Fruit fly (Drosophila melanogaster) whole organism, wandering third instar larva: ENCODE measurements around the gene CG10584.

ENCODE experiments used
- Abd-B ChIP-seq: fragments of >200 bp; optimal IDR thresholded peaks from 2 replicates; lab custom pipeline; 2017; ENCODE audit warnings: missing biosample characterization, missing genetic modification characterization
- CG32264 ChIP-seq: fragments of 200-800 bp; sonication (Bioruptor generic); optimal IDR thresholded peaks from 2 replicates; lab custom pipeline; 2016; ENCODE audit warnings: missing biosample characterization, missing genetic modification characterization
- CrebA ChIP-seq: fragments of 200-800 bp; sonication (Bioruptor generic); optimal IDR thresholded peaks from 2 replicates; lab custom pipeline; 2016; ENCODE audit warnings: missing biosample characterization, mild to moderate bottlenecking, missing genetic modification characterization, borderline replicate concordance
- Dfd ChIP-seq: fragments of >200 bp; optimal IDR thresholded peaks from 2 replicates; lab custom pipeline; 2017; ENCODE audit warnings: missing biosample characterization, missing genetic modification characterization
- Jra ChIP-seq: sonication (Bioruptor generic); optimal IDR thresholded peaks from 2 replicates; lab custom pipeline; 2016; ENCODE audit warnings: missing biosample characterization, missing genetic modification characterization
- Myc ChIP-seq: fragments of >200 bp; optimal IDR thresholded peaks from 2 replicates; lab custom pipeline; 2017
- ey ChIP-seq: fragments of 200-800 bp; sonication (Bioruptor generic); optimal IDR thresholded peaks from 2 replicates; lab custom pipeline; 2016; ENCODE audit warnings: missing biosample characterization, missing genetic modification characterization
- foxo ChIP-seq, 2 experiments: fragments of 200-800 bp; sonication (Bioruptor generic); optimal IDR thresholded peaks; 2 replicates in 1 of 2; 3 replicates in 1 of 2; lab custom pipeline; 2016 to 2017; ENCODE audit warnings: missing biosample characterization in 2 of 2, missing genetic modification characterization in 2 of 2
- sv ChIP-seq: fragments of 200-800 bp; sonication (Bioruptor generic); optimal IDR thresholded peaks from 3 replicates; lab custom pipeline; 2016; ENCODE audit warnings: missing biosample characterization, missing genetic modification characterization

The CG10584 gene

DNA sequence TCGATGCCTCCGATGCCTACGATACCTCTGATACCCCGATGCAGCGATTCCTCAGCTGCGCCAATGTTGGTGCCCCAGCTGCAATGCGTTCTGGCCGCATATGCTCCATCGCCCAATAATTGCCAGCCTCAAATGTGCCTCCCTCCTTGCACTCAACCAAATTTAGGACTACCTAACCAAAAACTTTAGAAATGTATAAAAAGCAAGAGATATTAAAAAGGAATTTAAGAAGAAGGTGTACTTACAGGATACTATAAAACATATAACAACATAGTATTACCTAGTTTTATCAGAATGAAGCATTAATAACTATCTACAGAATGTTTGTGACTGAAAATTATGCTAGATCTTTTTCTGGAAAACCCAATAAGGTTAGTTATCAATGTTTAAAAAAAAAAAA lies 49.4 kb downstream of the CG10584 start (continued):
- TF ChIP-seq sv (GFP tag; lab: Kevin White, UChicago) = no peak
- no peak for TF ChIP-seq Abd-B (GFP tag; lab: Kevin White, UChicago)
- peak in 1 of 2 experiments; percentile 1 for TF ChIP-seq foxo (GFP tag; optimal IDR thresholded peaks at IDR 0.05; lab: Kevin White, UChicago)
- no peak for TF ChIP-seq Jra
- TF ChIP-seq Myc (lab: Kevin White, UChicago) = no peak
- TF ChIP-seq Dfd (GFP tag; lab: Kevin White, UChicago) = no peak

dm6 chr3L:20980499-20980898 lies 50.7 kb downstream of the CG10584 start:
- TF ChIP-seq CrebA (GFP tag; lab: Kevin White, UChicago) (no peak), CG32264 (GFP tag; lab: Kevin White, UChicago) (no peak), ey (GFP tag; lab: Kevin White, UChicago) (no peak)
